Fruit fly (Drosophila melanogaster) whole organism, embryonic: ENCODE measurements around the gene Ir67b.

Source experiments
- Antp ChIP-seq: fragments of 200-800 bp; sonication (Bioruptor generic); optimal IDR thresholded peaks from 3 replicates; lab custom pipeline; 2016; ENCODE audit warnings: missing biosample characterization, missing genetic modification characterization
- Blimp-1 ChIP-seq: fragments of 200-800 bp; sonication (Bioruptor generic); optimal IDR thresholded peaks from 3 replicates; lab custom pipeline; 2018; ENCODE audit warnings: missing biosample characterization, missing genetic modification characterization, mild to moderate bottlenecking, moderate library complexity, missing genetic modification reagents
- CG10979 ChIP-seq: fragments of 200-800 bp; sonication (Bioruptor generic); optimal IDR thresholded peaks from 2 replicates; lab custom pipeline; 2018; ENCODE audit warnings: missing biosample characterization, mild to moderate bottlenecking, missing genetic modification characterization, moderate library complexity
- CG11456 ChIP-seq: fragments of 200-800 bp; sonication (Bioruptor generic); IDR thresholded peaks from 3 replicates; pipeline ENCODE4 v1.3.6; 2022; ENCODE audit warnings: missing biosample characterization, missing genetic modification characterization
- CG12744 ChIP-seq: fragments of 200-800 bp; sonication (Bioruptor generic); optimal IDR thresholded peaks from 2 replicates; lab custom pipeline; 2016; ENCODE audit warnings: missing biosample characterization, missing genetic modification characterization
- CG14860 ChIP-seq: fragments of 200-800 bp; sonication (Bioruptor generic); IDR thresholded peaks from 3 replicates; pipeline ENCODE4 v1.3.6; 2022; ENCODE audit warnings: missing biosample characterization, missing genetic modification characterization; ENCODE audit not compliant: partially characterized antibody
- CG16813 ChIP-seq: fragments of 200-800 bp; sonication (Bioruptor generic); IDR thresholded peaks from 3 replicates; pipeline ENCODE4 v1.3.6; 2022; ENCODE audit warnings: missing biosample characterization, missing genetic modification characterization; ENCODE audit not compliant: partially characterized antibody
- CG18599 ChIP-seq: fragments of 200-800 bp; sonication (Bioruptor generic); optimal IDR thresholded peaks from 3 replicates; lab custom pipeline; 2017; ENCODE audit warnings: missing biosample characterization, missing genetic modification characterization, mild to moderate bottlenecking, moderate library complexity, missing genetic modification reagents
- CG32767 ChIP-seq: fragments of 200-800 bp; sonication (Bioruptor generic); IDR thresholded peaks from 2 replicates; pipeline ENCODE4 v1.3.6; 2022; ENCODE audit warnings: missing biosample characterization, missing genetic modification characterization
- CG34224 ChIP-seq: fragments of 200-800 bp; sonication (Bioruptor generic); IDR thresholded peaks from 3 replicates; pipeline ENCODE4 v1.3.6; 2022; ENCODE audit warnings: missing biosample characterization, missing genetic modification characterization; ENCODE audit not compliant: partially characterized antibody
- CG4360 ChIP-seq: fragments of 200-800 bp; sonication (Bioruptor generic); IDR thresholded peaks from 2 replicates; pipeline ENCODE4 v1.3.6; 2022; ENCODE audit warnings: missing biosample characterization, missing genetic modification characterization
- Dp ChIP-seq: fragments of 200-800 bp; sonication (Bioruptor generic); optimal IDR thresholded peaks from 2 replicates; lab custom pipeline; 2018; ENCODE audit warnings: missing biosample characterization, mild to moderate bottlenecking, missing genetic modification characterization, moderate library complexity
- Drgx ChIP-seq: fragments of 200-800 bp; sonication (Bioruptor generic); IDR thresholded peaks from 2 replicates; pipeline ENCODE4 v1.3.6; 2022; ENCODE audit warnings: missing biosample characterization, missing genetic modification characterization
- Eip74EF ChIP-seq, 2 experiments: fragments of 200-800 bp in 1 of 2; fragments of >200 bp in 1 of 2; sonication (Bioruptor generic) in 1 of 2; optimal IDR thresholded peaks; 2 replicates each; lab custom pipeline; 2017 to 2019; ENCODE audit warnings: missing biosample characterization in 2 of 2, missing genetic modification characterization in 2 of 2, mild to moderate bottlenecking in 1 of 2, moderate library complexity in 1 of 2
- Ets65A ChIP-seq: fragments of 200-800 bp; sonication (Bioruptor generic); peaks from one replicate; lab custom pipeline; 2016; ENCODE audit warnings: missing biosample characterization, missing genetic modification characterization
- Gsc ChIP-seq: fragments of 200-800 bp; sonication (Bioruptor generic); IDR thresholded peaks from 2 replicates; pipeline ENCODE4 v1.3.6; 2022; ENCODE audit warnings: missing biosample characterization, missing genetic modification characterization
- HLH3B ChIP-seq: fragments of 200-800 bp; sonication (Bioruptor generic); IDR thresholded peaks from 2 replicates; pipeline ENCODE4 v1.3.6; 2022; ENCODE audit warnings: missing biosample characterization, missing genetic modification characterization
- Mad ChIP-seq: fragments of 200-800 bp; sonication (Bioruptor generic); optimal IDR thresholded peaks from 2 replicates; lab custom pipeline; 2016; ENCODE audit warnings: missing biosample characterization, missing genetic modification characterization
- Nf-YC ChIP-seq: fragments of 200-800 bp; optimal IDR thresholded peaks from 3 replicates; lab custom pipeline; 2019; ENCODE audit warnings: missing biosample characterization, mild to moderate bottlenecking, missing genetic modification characterization, moderate library complexity
- Ravus ChIP-seq: fragments of 200-800 bp; sonication (Bioruptor generic); IDR thresholded peaks from 2 replicates; pipeline ENCODE4 v1.3.6; 2022; ENCODE audit warnings: missing biosample characterization, missing genetic modification characterization
- Rx ChIP-seq: fragments of 200-800 bp; sonication (Bioruptor generic); IDR thresholded peaks from 2 replicates; pipeline ENCODE4 v1.3.6; 2022; ENCODE audit warnings: missing biosample characterization, missing genetic modification characterization
- TFAM ChIP-seq: fragments of 200-800 bp; sonication (Bioruptor generic); optimal IDR thresholded peaks from 2 replicates; lab custom pipeline; 2017; ENCODE audit warnings: missing biosample characterization, missing genetic modification characterization, inconsistent platforms
- ab ChIP-seq: fragments of 200-800 bp; sonication (Bioruptor generic); optimal IDR thresholded peaks from 2 replicates; lab custom pipeline; 2016; ENCODE audit warnings: missing biosample characterization, missing genetic modification characterization
- ap ChIP-seq: fragments of 200-800 bp; sonication (Bioruptor generic); IDR thresholded peaks from 2 replicates; pipeline ENCODE4 v1.3.6; 2022; ENCODE audit warnings: missing biosample characterization, missing genetic modification characterization
- ase ChIP-seq: fragments of 200-800 bp; sonication (Bioruptor generic); IDR thresholded peaks from 3 replicates; pipeline ENCODE4 v1.3.6; 2022; ENCODE audit warnings: missing biosample characterization, missing genetic modification characterization
- ato ChIP-seq: fragments of 200-800 bp; sonication (Bioruptor generic); IDR thresholded peaks from 2 replicates; pipeline ENCODE4 v1.3.6; 2022; ENCODE audit warnings: missing biosample characterization, missing genetic modification characterization; ENCODE audit not compliant: partially characterized antibody
- cato ChIP-seq: fragments of 200-800 bp; sonication (Bioruptor generic); optimal IDR thresholded peaks from 2 replicates; lab custom pipeline; 2016; ENCODE audit warnings: missing biosample characterization, missing genetic modification characterization, borderline replicate concordance
- crc ChIP-seq: fragments of 200-800 bp; sonication (Bioruptor generic); optimal IDR thresholded peaks from 2 replicates; lab custom pipeline; 2016; ENCODE audit warnings: missing biosample characterization, missing genetic modification characterization
- crp ChIP-seq, 2 experiments: fragments of 200-800 bp; sonication (Bioruptor generic); optimal IDR thresholded peaks; 2 replicates in 1 of 2; 3 replicates in 1 of 2; lab custom pipeline; 2017; ENCODE audit warnings: missing biosample characterization in 2 of 2, missing genetic modification characterization in 2 of 2, mild to moderate bottlenecking in 1 of 2, moderate library complexity in 1 of 2
- cwo ChIP-seq: fragments of 200-800 bp; sonication (Bioruptor generic); optimal IDR thresholded peaks from 3 replicates; lab custom pipeline; 2017; ENCODE audit warnings: missing biosample characterization, missing genetic modification characterization, mild to moderate bottlenecking, moderate library complexity, missing genetic modification reagents
- dimm ChIP-seq: fragments of 200-800 bp; sonication (Bioruptor generic); IDR thresholded peaks from 2 replicates; pipeline ENCODE4 v1.3.6; 2022; ENCODE audit warnings: missing biosample characterization, missing genetic modification characterization
- otp ChIP-seq: fragments of 200-800 bp; sonication (Bioruptor generic); IDR thresholded peaks from 3 replicates; pipeline ENCODE4, ENCODE4 v1.3.6; 2022; ENCODE audit warnings: missing biosample characterization, missing genetic modification characterization
- peb ChIP-seq: fragments of 200-800 bp; sonication (Bioruptor generic); IDR thresholded peaks from 2 replicates; pipeline ENCODE4 v1.3.6; 2022; ENCODE audit warnings: missing biosample characterization, missing genetic modification characterization
- scrt ChIP-seq: fragments of 200-800 bp; sonication (Bioruptor generic); optimal IDR thresholded peaks from 2 replicates; lab custom pipeline; 2018; ENCODE audit warnings: missing biosample characterization, mild to moderate bottlenecking, missing genetic modification characterization, moderate library complexity
- sens ChIP-seq: fragments of 200-800 bp; sonication (Bioruptor generic); peaks from one replicate; lab custom pipeline; 2016; ENCODE audit warnings: missing biosample characterization, missing genetic modification characterization
- tgo ChIP-seq: fragments of 200-800 bp; sonication (Bioruptor generic); IDR thresholded peaks from 3 replicates; pipeline ENCODE4 v1.3.6; 2022; ENCODE audit warnings: missing biosample characterization, missing genetic modification characterization
- trem ChIP-seq: fragments of 200-800 bp; optimal IDR thresholded peaks from 3 replicates; lab custom pipeline; 2019; ENCODE audit warnings: missing biosample characterization, mild to moderate bottlenecking, missing genetic modification characterization, moderate library complexity
- tx ChIP-seq: fragments of 200-800 bp; sonication (Bioruptor generic); optimal IDR thresholded peaks from 2 replicates; lab custom pipeline; 2016; ENCODE audit warnings: missing biosample characterization, missing genetic modification characterization
- wek ChIP-seq: fragments of 200-800 bp; sonication (Bioruptor generic); optimal IDR thresholded peaks from 3 replicates; lab custom pipeline; 2018; ENCODE audit warnings: missing biosample characterization, mild to moderate bottlenecking, missing genetic modification characterization, moderate library complexity
- wor ChIP-seq: fragments of 200-800 bp; sonication (Bioruptor generic); IDR thresholded peaks from 2 replicates; pipeline ENCODE4 v1.3.6; 2022; ENCODE audit warnings: missing biosample characterization, missing genetic modification characterization
- z ChIP-seq: fragments of 200-800 bp; sonication (Bioruptor generic); IDR thresholded peaks from 3 replicates; pipeline ENCODE4 v1.3.6; 2022; ENCODE audit warnings: missing biosample characterization, missing genetic modification characterization

Gene Ir67b

dm6 chr3L:10389900-10390299, 41.9 kb downstream of the Ir67b start:
- TF ChIP-seq CG4360 (GFP tag; lab: Robert Waterston, UW), result peak; percentile 81
- peak; percentile 11 for TF ChIP-seq Ets65A
- TF ChIP-seq Drgx, result peak; percentile 40
- TF ChIP-seq HLH3B (GFP tag; lab: Robert Waterston, UW), result no peak

- TF ChIP-seq CG12744 (GFP tag; lab: Kevin White, UChicago) (no peak), ab (GFP tag; lab: Kevin White, UChicago) (no peak), Dp (no peak), otp (no peak), Gsc (GFP tag; lab: Robert Waterston, UW) (no peak), CG18599 (no peak), Blimp-1 (GFP tag; lab: Kevin White, UChicago) (peak; percentile 3), Ravus (GFP tag; lab: Robert Waterston, UW) (no peak), CG11456 (no peak), cwo (GFP tag; lab: Kevin White, UChicago) (no peak), crc (GFP tag; lab: Kevin White, UChicago) (no peak), peb (GFP tag; lab: Robert Waterston, UW) (no peak), tgo (no peak), sens (GFP tag; lab: Kevin White, UChicago) (peak; percentile 64), cato (no peak), trem (tag; lab: Kevin White, UChicago) (no peak), CG14860 (no peak), ato (GFP tag; lab: Robert Waterston, UW) (no peak), CG16813 (GFP tag; lab: Robert Waterston, UW) (no peak), dimm (GFP tag; lab: Robert Waterston, UW) (no peak), ase (GFP tag; lab: Robert Waterston, UW) (no peak), Drgx (peak; percentile 22; the same call in 1 of the 2 replicates), CG34224 (GFP tag; lab: Robert Waterston, UW) (no peak), CG10979 (tag; lab: Kevin White, UChicago) (peak; percentile 12), Antp (GFP tag; lab: Kevin White, UChicago) (no peak), crp (GFP tag; optimal IDR thresholded peaks at IDR 0.05; lab: Kevin White, UChicago) (no peak), tx (GFP tag; lab: Kevin White, UChicago) (no peak), Mad (GFP tag; lab: Kevin White, UChicago) (no peak), wek (no peak), wor (no peak)
Measured at dm6 chr3L:10389143-10389542, 42.6 kb downstream of the Ir67b start.

dm6 chr3L:10387233-10387925, 44.4 kb downstream of the Ir67b start:
- no peak for TF ChIP-seq TFAM (GFP tag; lab: Kevin White, UChicago)
- no peak for TF ChIP-seq ap
- TF ChIP-seq scrt (GFP tag; lab: Kevin White, UChicago), result no peak
- no peak for TF ChIP-seq Nf-YC (tag; lab: Kevin White, UChicago)
- TF ChIP-seq Rx (GFP tag; lab: Robert Waterston, UW), result no peak
- TF ChIP-seq Drgx, result peak; percentile 76
- 0 out of 2 replicates have a peak, but pooled peaks have one; percentile 13 for TF ChIP-seq CG32767 (GFP tag; lab: Robert Waterston, UW)
- TF ChIP-seq z (GFP tag; lab: Robert Waterston, UW), result no peak
- TF ChIP-seq Eip74EF (GFP tag; optimal IDR thresholded peaks at IDR 0.05; lab: Kevin White, UChicago), result no peak
- TF ChIP-seq, all 482 proteins: peak for 2
